Fruit fly (Drosophila melanogaster) whole organism, prepupa: ENCODE measurements around the gene CG5412.

ENCODE experiments used
- Blimp-1 ChIP-seq: fragments of 200-800 bp; sonication (Bioruptor generic); optimal IDR thresholded peaks from 3 replicates; lab custom pipeline; 2017; ENCODE audit warnings: missing biosample characterization, missing genetic modification characterization, mild to moderate bottlenecking, moderate library complexity, missing genetic modification reagents
- CG10631 ChIP-seq: fragments of 200-800 bp; sonication (Bioruptor generic); optimal IDR thresholded peaks from 2 replicates; lab custom pipeline; 2016; ENCODE audit warnings: missing biosample characterization, missing genetic modification characterization
- CG10669 ChIP-seq: fragments of 200-800 bp; sonication (Bioruptor generic); optimal IDR thresholded peaks from 3 replicates; lab custom pipeline; 2018; ENCODE audit warnings: missing biosample characterization, mild to moderate bottlenecking, missing genetic modification characterization, moderate library complexity
- CG11294 ChIP-seq: fragments of 200-800 bp; sonication (Bioruptor generic); IDR thresholded peaks from 2 replicates; pipeline ENCODE4 v1.3.6; 2022; ENCODE audit warnings: missing biosample characterization, missing genetic modification characterization
- CG11762 ChIP-seq: fragments of 200-800 bp; sonication (Bioruptor generic); optimal IDR thresholded peaks from 3 replicates; lab custom pipeline; 2016; ENCODE audit warnings: missing biosample characterization, missing genetic modification characterization; ENCODE audit not compliant: insufficient read depth
- CG11902 ChIP-seq: fragments of 200-800 bp; sonication (Bioruptor generic); optimal IDR thresholded peaks from 3 replicates; lab custom pipeline; 2016; ENCODE audit warnings: missing biosample characterization, missing genetic modification characterization
- CG15336 ChIP-seq: fragments of 200-800 bp; sonication (Bioruptor generic); IDR thresholded peaks from 2 replicates; pipeline ENCODE4 v1.3.6; 2022; ENCODE audit warnings: missing biosample characterization, missing genetic modification characterization
- CG1621 ChIP-seq: fragments of 200-800 bp; sonication (Bioruptor generic); optimal IDR thresholded peaks from 3 replicates; lab custom pipeline; 2018; ENCODE audit warnings: missing biosample characterization, mild to moderate bottlenecking, missing genetic modification characterization
- CG16779 ChIP-seq: fragments of 200-800 bp; sonication (Bioruptor generic); optimal IDR thresholded peaks from 3 replicates; lab custom pipeline; 2017; ENCODE audit warnings: missing biosample characterization, mild to moderate bottlenecking, missing genetic modification characterization
- CG3032 ChIP-seq: fragments of 200-800 bp; optimal IDR thresholded peaks from 2 replicates; lab custom pipeline; 2019; ENCODE audit warnings: missing biosample characterization, mild to moderate bottlenecking, missing genetic modification characterization, moderate library complexity
- CG31627 ChIP-seq: fragments of 200-800 bp; sonication (Bioruptor generic); optimal IDR thresholded peaks from 3 replicates; lab custom pipeline; 2016; ENCODE audit warnings: missing biosample characterization, missing genetic modification characterization
- CG3919 ChIP-seq: fragments of 200-800 bp; sonication (Bioruptor generic); optimal IDR thresholded peaks from 3 replicates; lab custom pipeline; 2016; ENCODE audit warnings: missing biosample characterization, missing genetic modification characterization
- CG4318 ChIP-seq: fragments of 200-800 bp; sonication (Bioruptor generic); optimal IDR thresholded peaks from 3 replicates; lab custom pipeline; 2017; ENCODE audit warnings: missing biosample characterization, mild to moderate bottlenecking, missing genetic modification characterization
- CG6163 ChIP-seq: fragments of 200-800 bp; sonication (Bioruptor generic); IDR thresholded peaks from 3 replicates; pipeline ENCODE4 v1.3.6; 2022; ENCODE audit warnings: missing biosample characterization, missing genetic modification characterization
- CG6276 ChIP-seq: fragments of 200-800 bp; sonication (Bioruptor generic); optimal IDR thresholded peaks from 2 replicates; lab custom pipeline; 2017; ENCODE audit warnings: missing biosample characterization, mild to moderate bottlenecking, missing genetic modification characterization
- CG6792 ChIP-seq: fragments of 200-800 bp; sonication (Bioruptor generic); optimal IDR thresholded peaks from 3 replicates; lab custom pipeline; 2016; ENCODE audit warnings: missing biosample characterization, missing genetic modification characterization
- CG6854 ChIP-seq: fragments of 200-800 bp; sonication (Bioruptor generic); optimal IDR thresholded peaks from 2 replicates; lab custom pipeline; 2017; ENCODE audit warnings: missing biosample characterization, mild to moderate bottlenecking, missing genetic modification characterization
- CG7368 ChIP-seq: fragments of 200-800 bp; sonication (Bioruptor generic); optimal IDR thresholded peaks from 3 replicates; lab custom pipeline; 2016; ENCODE audit warnings: missing biosample characterization, missing genetic modification characterization
- CG8119 ChIP-seq: fragments of 200-800 bp; sonication (Bioruptor generic); IDR thresholded peaks from 3 replicates; pipeline ENCODE4 v1.3.6; 2022; ENCODE audit warnings: missing biosample characterization, missing genetic modification characterization
- CG8632 ChIP-seq: fragments of 200-800 bp; sonication (Bioruptor generic); optimal IDR thresholded peaks from 3 replicates; lab custom pipeline; 2016; ENCODE audit warnings: missing biosample characterization, missing genetic modification characterization
- Eip75B ChIP-seq: fragments of 200-800 bp; sonication (Bioruptor generic); optimal IDR thresholded peaks from 3 replicates; lab custom pipeline; 2016; ENCODE audit warnings: missing biosample characterization, missing genetic modification characterization
- Eip78C ChIP-seq: fragments of 200-800 bp; sonication (Bioruptor generic); peaks from one replicate; lab custom pipeline; 2016; ENCODE audit warnings: missing biosample characterization, missing genetic modification characterization
- Eip93F ChIP-seq: fragments of 200-800 bp; sonication (Bioruptor generic); optimal IDR thresholded peaks from 2 replicates; lab custom pipeline; 2016; ENCODE audit warnings: missing biosample characterization, mild to moderate bottlenecking, missing genetic modification characterization
- Ets96B ChIP-seq: fragments of 200-800 bp; optimal IDR thresholded peaks from 2 replicates; lab custom pipeline; 2019; ENCODE audit warnings: missing biosample characterization, mild to moderate bottlenecking, missing genetic modification characterization, moderate library complexity
- Hr38 ChIP-seq: sonication (Bioruptor generic); optimal IDR thresholded peaks from 2 replicates; lab custom pipeline; 2016; ENCODE audit warnings: missing biosample characterization, missing genetic modification characterization
- Met ChIP-seq: fragments of 200-800 bp; sonication (Bioruptor generic); optimal IDR thresholded peaks from 3 replicates; lab custom pipeline; 2016; ENCODE audit warnings: missing biosample characterization, missing genetic modification characterization
- OdsH ChIP-seq: fragments of 200-800 bp; sonication (Bioruptor generic); optimal IDR thresholded peaks from 3 replicates; lab custom pipeline; 2016; ENCODE audit warnings: missing biosample characterization, missing genetic modification characterization
- Smox ChIP-seq: fragments of 200-800 bp; sonication (Bioruptor generic); optimal IDR thresholded peaks from 3 replicates; lab custom pipeline; 2016; ENCODE audit warnings: missing biosample characterization, missing genetic modification characterization
- Sox102F ChIP-seq: fragments of 200-800 bp; sonication (Bioruptor generic); optimal IDR thresholded peaks from 2 replicates; lab custom pipeline; 2016; ENCODE audit warnings: missing biosample characterization, mild to moderate bottlenecking, missing genetic modification characterization
- acj6 ChIP-seq: fragments of 200-800 bp; sonication (Bioruptor generic); optimal IDR thresholded peaks from 3 replicates; lab custom pipeline; 2016; ENCODE audit warnings: missing biosample characterization, missing genetic modification characterization
- cyc ChIP-seq: fragments of 200-800 bp; sonication (Bioruptor generic); optimal IDR thresholded peaks from 3 replicates; lab custom pipeline; 2016; ENCODE audit warnings: missing biosample characterization, missing genetic modification characterization
- dac ChIP-seq: fragments of 200-800 bp; sonication (Bioruptor generic); optimal IDR thresholded peaks from 2 replicates; lab custom pipeline; 2017; ENCODE audit warnings: missing biosample characterization, mild to moderate bottlenecking, missing genetic modification characterization
- dsx ChIP-seq: fragments of 200-800 bp; optimal IDR thresholded peaks from 3 replicates; lab custom pipeline; 2019; ENCODE audit warnings: missing biosample characterization, mild to moderate bottlenecking, missing genetic modification characterization, moderate library complexity; ENCODE audit not compliant: poor library complexity, severe bottlenecking
- eg ChIP-seq: fragments of 200-800 bp; sonication (Bioruptor generic); IDR thresholded peaks from 3 replicates; pipeline ENCODE4 v1.3.6; 2022; ENCODE audit warnings: missing biosample characterization, missing genetic modification characterization
- esn ChIP-seq: fragments of 200-800 bp; sonication (Bioruptor generic); optimal IDR thresholded peaks from 2 replicates; lab custom pipeline; 2016; ENCODE audit warnings: missing biosample characterization, mild to moderate bottlenecking, missing genetic modification characterization, moderate library complexity
- fd85E ChIP-seq: fragments of 200-800 bp; sonication (Bioruptor generic); optimal IDR thresholded peaks from 3 replicates; lab custom pipeline; 2016; ENCODE audit warnings: missing biosample characterization, missing genetic modification characterization
- fkh ChIP-seq: fragments of 200-800 bp; sonication (Bioruptor generic); optimal IDR thresholded peaks from 3 replicates; lab custom pipeline; 2017; ENCODE audit warnings: missing biosample characterization, mild to moderate bottlenecking, missing genetic modification characterization, moderate library complexity
- lz ChIP-seq: fragments of 200-800 bp; sonication (Bioruptor generic); optimal IDR thresholded peaks from 3 replicates; lab custom pipeline; 2016; ENCODE audit warnings: missing biosample characterization, missing genetic modification characterization
- ss ChIP-seq, 2 experiments: fragments of 200-800 bp; sonication (Bioruptor generic); optimal IDR thresholded peaks; 2 replicates in 1 of 2; 3 replicates in 1 of 2; lab custom pipeline; 2017 to 2018; ENCODE audit warnings: mild to moderate bottlenecking in 2 of 2, missing biosample characterization in 2 of 2, missing genetic modification characterization in 2 of 2, moderate library complexity in 1 of 2
- svp ChIP-seq: fragments of 200-800 bp; sonication (Bioruptor generic); peaks from one replicate; lab custom pipeline; 2016; ENCODE audit warnings: missing biosample characterization, missing genetic modification characterization

The CG5412 gene

DNA sequence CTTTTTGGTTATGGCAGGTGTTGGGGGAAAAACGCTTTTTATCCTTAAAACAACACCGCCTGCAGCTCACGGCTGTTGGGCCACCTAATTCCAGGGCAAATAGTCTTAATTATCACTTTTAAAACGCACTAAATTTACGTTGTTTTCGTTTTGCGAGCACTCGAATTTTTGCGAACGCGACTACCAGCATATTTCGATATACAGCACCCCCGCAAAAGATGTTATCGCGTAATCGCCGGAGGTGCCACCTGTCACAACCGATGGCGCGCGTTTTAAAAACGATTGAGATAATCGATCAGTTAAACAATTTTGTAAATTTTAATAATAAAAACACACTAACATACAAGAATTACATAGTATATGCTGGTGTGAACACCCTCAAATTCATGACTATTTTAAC lies 24.8 kb upstream of the CG5412 start, which contains the start of gene Stat92E:
TSS of gene Stat92E (minus strand) at position 219 of the 400 bp plus-strand sequence.
- no peak for TF ChIP-seq Met (GFP tag; lab: Kevin White, UChicago)
- no peak for TF ChIP-seq esn (GFP tag; lab: Kevin White, UChicago)
- no peak for TF ChIP-seq ss (GFP tag; optimal IDR thresholded peaks at IDR 0.05; lab: Kevin White, UChicago)
- TF ChIP-seq CG7368 (GFP tag; lab: Kevin White, UChicago): no peak
- no peak for TF ChIP-seq CG1621 (tag; lab: Kevin White, UChicago)

DNA sequence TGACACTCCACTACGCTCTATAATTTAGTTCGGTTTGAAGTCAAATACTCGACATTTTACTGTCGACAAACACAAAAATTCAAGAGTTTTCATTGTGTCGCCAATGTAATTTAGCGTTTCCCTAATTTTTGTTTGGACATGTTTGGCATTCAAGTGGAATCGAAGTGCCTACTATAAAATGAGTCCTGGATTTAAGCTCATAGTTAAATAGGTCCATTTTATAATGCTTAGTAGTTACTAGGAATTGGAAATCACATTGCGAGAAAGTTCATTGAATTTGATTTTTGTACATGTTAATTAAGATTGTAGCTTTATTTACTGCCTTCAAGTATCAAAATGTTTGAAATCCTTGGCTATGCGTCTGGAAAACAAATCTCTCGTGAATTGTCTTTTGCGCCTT lies 22.6 kb upstream of the CG5412 start, which contains the start of gene att-ORFB:
TSS of gene att-ORFB (minus strand) at position 101 of the 400 bp plus-strand sequence.
- TF ChIP-seq lz: no peak
- TF ChIP-seq CG4318: no peak
- TF ChIP-seq CG8632: no peak
- TF ChIP-seq Ets96B (tag; lab: Kevin White, UChicago): no peak
- TF ChIP-seq CG16779 (tag; lab: Kevin White, UChicago): no peak
- no peak for TF ChIP-seq fd85E
- TF ChIP-seq CG6854: no peak
- TF ChIP-seq CG10669 (GFP tag; lab: Kevin White, UChicago): no peak

- TF ChIP-seq CG31627 (GFP tag; lab: Kevin White, UChicago) (no peak), Eip75B (no peak), CG3919 (GFP tag; lab: Kevin White, UChicago) (no peak), svp (peak; percentile 74), CG6276 (GFP tag; lab: Kevin White, UChicago) (peak; percentile 35), Met (GFP tag; lab: Kevin White, UChicago) (peak; percentile 33), ss (GFP tag; optimal IDR thresholded peaks at IDR 0.05; lab: Kevin White, UChicago) (peak in 1 of 2 experiments; percentile 43), Blimp-1 (GFP tag; lab: Kevin White, UChicago) (no peak), CG6163 (peak; percentile 62; the same call in 1 of the 3 replicates), CG11294 (peak; percentile 49; the same call in 1 of the 2 replicates), cyc (GFP tag; lab: Kevin White, UChicago) (no peak), OdsH (GFP tag; lab: Kevin White, UChicago) (no peak), Eip78C (GFP tag; lab: Kevin White, UChicago) (peak; percentile 66), fkh (GFP tag; lab: Kevin White, UChicago) (peak; percentile 35), eg (GFP tag; lab: Robert Waterston, UW) (peak; percentile 61; the same call in 2 of the 3 replicates), acj6 (no peak), Sox102F (GFP tag; lab: Kevin White, UChicago) (no peak)
Observed at dm6 chr3R:20555023-20555422, 21.8 kb upstream of the CG5412 start.

- peak; percentile 24; the same call in 1 of the 3 replicates for TF ChIP-seq CG6163
- peak; percentile 38 for TF ChIP-seq Eip93F (GFP tag; lab: Kevin White, UChicago)
- TF ChIP-seq CG8119 (GFP tag; lab: Robert Waterston, UW): peak; percentile 29; the same call in 1 of the 3 replicates
- TF ChIP-seq fkh (GFP tag; lab: Kevin White, UChicago): peak; percentile 95
- no peak for TF ChIP-seq CG7368 (GFP tag; lab: Kevin White, UChicago)
- TF ChIP-seq CG6792 (GFP tag; lab: Kevin White, UChicago): no peak
Observed at dm6 chr3R:20555720-20556280, 21.1 kb upstream of the CG5412 start.

- TF ChIP-seq fkh (GFP tag; lab: Kevin White, UChicago) (peak; percentile 54), CG3919 (GFP tag; lab: Kevin White, UChicago) (peak; percentile 81), dsx (peak; percentile 6), Eip75B (peak; percentile 65), CG3032 (tag; lab: Kevin White, UChicago) (peak; percentile 60), Ets96B (tag; lab: Kevin White, UChicago) (peak; percentile 52), CG15336 (peak; percentile 79), Eip93F (GFP tag; lab: Kevin White, UChicago) (no peak), Blimp-1 (GFP tag; lab: Kevin White, UChicago) (no peak), OdsH (GFP tag; lab: Kevin White, UChicago) (peak; percentile 79), dac (GFP tag; lab: Kevin White, UChicago) (peak; percentile 46), CG11762 (peak; percentile 65), CG10631 (GFP tag; lab: Kevin White, UChicago) (peak; percentile 72), CG11294 (peak; percentile 74), Hr38 (no peak), CG11902 (GFP tag; lab: Kevin White, UChicago) (peak; percentile 50), fd85E (no peak), CG7368 (GFP tag; lab: Kevin White, UChicago) (peak; percentile 74), Smox (peak; percentile 75)
Observed at dm6 chr3R:20556281-20557113, 20.4 kb upstream of the CG5412 start.
